Fruit fly (Drosophila melanogaster) whole organism, wandering third instar larva: ENCODE measurements around the gene Spase12.

Experiments
- Abd-B ChIP-seq: fragments of >200 bp; optimal IDR thresholded peaks from 2 replicates; lab custom pipeline; 2017; ENCODE audit warnings: missing biosample characterization, missing genetic modification characterization
- CG32264 ChIP-seq: fragments of 200-800 bp; sonication (Bioruptor generic); optimal IDR thresholded peaks from 2 replicates; lab custom pipeline; 2016; ENCODE audit warnings: missing biosample characterization, missing genetic modification characterization
- CG9705 ChIP-seq: fragments of 200-800 bp; sonication (Bioruptor generic); optimal IDR thresholded peaks from 2 replicates; lab custom pipeline; 2018; ENCODE audit warnings: missing biosample characterization, mild to moderate bottlenecking, missing genetic modification characterization
- CrebA ChIP-seq: fragments of 200-800 bp; sonication (Bioruptor generic); optimal IDR thresholded peaks from 2 replicates; lab custom pipeline; 2016; ENCODE audit warnings: missing biosample characterization, mild to moderate bottlenecking, missing genetic modification characterization, borderline replicate concordance
- Dfd ChIP-seq: fragments of >200 bp; optimal IDR thresholded peaks from 2 replicates; lab custom pipeline; 2017; ENCODE audit warnings: missing biosample characterization, missing genetic modification characterization
- Dif ChIP-seq: fragments of 200-275, 200-300 bp; sonication (Bioruptor generic); optimal IDR thresholded peaks from 2 replicates; lab custom pipeline; 2018; ENCODE audit warnings: missing biosample characterization, missing genetic modification characterization; ENCODE audit not compliant: partially characterized antibody
- GATAd ChIP-seq: sonication (Bioruptor generic); optimal IDR thresholded peaks from 2 replicates; lab custom pipeline; 2016; ENCODE audit warnings: missing biosample characterization, missing genetic modification characterization
- HLH106 ChIP-seq: fragments of 200-800 bp; optimal IDR thresholded peaks from 3 replicates; lab custom pipeline; 2019; ENCODE audit warnings: missing biosample characterization, mild to moderate bottlenecking, missing genetic modification characterization, moderate library complexity
- Hnf4 ChIP-seq: fragments of 200-800 bp; sonication (Bioruptor generic); optimal IDR thresholded peaks from 2 replicates; lab custom pipeline; 2016; ENCODE audit warnings: missing biosample characterization, mild to moderate bottlenecking, missing genetic modification characterization
- Hr78 ChIP-seq: fragments of >200 bp; optimal IDR thresholded peaks from 2 replicates; lab custom pipeline; 2017; ENCODE audit warnings: missing biosample characterization, missing genetic modification characterization
- Hr83 ChIP-seq: fragments of 200-300 bp; sonication (Bioruptor generic); optimal IDR thresholded peaks from 2 replicates; lab custom pipeline; 2016; ENCODE audit warnings: missing biosample characterization, mild to moderate bottlenecking, missing genetic modification characterization, moderate library complexity; ENCODE audit not compliant: poor library complexity, severe bottlenecking
- Jra ChIP-seq: sonication (Bioruptor generic); optimal IDR thresholded peaks from 2 replicates; lab custom pipeline; 2016; ENCODE audit warnings: missing biosample characterization, missing genetic modification characterization
- Mio ChIP-seq: sonication (Bioruptor generic); optimal IDR thresholded peaks from 2 replicates; lab custom pipeline; 2016; ENCODE audit warnings: missing biosample characterization, missing genetic modification characterization
- Myc ChIP-seq: fragments of >200 bp; optimal IDR thresholded peaks from 2 replicates; lab custom pipeline; 2017
- N ChIP-seq: fragments of >200 bp; optimal IDR thresholded peaks from 2 replicates; lab custom pipeline; 2018; ENCODE audit warnings: missing biosample characterization, missing external identifiers, missing genetic modification characterization
- OdsH ChIP-seq: fragments of 200-800 bp; sonication (Bioruptor generic); optimal IDR thresholded peaks from 2 replicates; lab custom pipeline; 2016; ENCODE audit warnings: missing biosample characterization, mild to moderate bottlenecking, missing genetic modification characterization
- Rel ChIP-seq, 2 experiments: fragments of 200-800 bp; sonication (Bioruptor generic) in 1 of 2; optimal IDR thresholded peaks; 2 replicates in 1 of 2; 3 replicates in 1 of 2; lab custom pipeline; 2016 to 2019; ENCODE audit warnings: mild to moderate bottlenecking in 2 of 2, missing biosample characterization in 2 of 2, missing genetic modification characterization in 2 of 2, moderate library complexity in 1 of 2
- Sp1 ChIP-seq: fragments of 200-800 bp; sonication (Bioruptor generic); optimal IDR thresholded peaks from 3 replicates; lab custom pipeline; 2019; ENCODE audit warnings: missing biosample characterization, mild to moderate bottlenecking, missing genetic modification characterization, moderate library complexity
- Vsx2 ChIP-seq: fragments of 200-300, 225-300 bp; sonication (Bioruptor generic); optimal IDR thresholded peaks from 2 replicates; lab custom pipeline; 2018; ENCODE audit warnings: missing biosample characterization, missing genetic modification characterization; ENCODE audit not compliant: partially characterized antibody
- br ChIP-seq: fragments of 200-800 bp; sonication (Bioruptor generic); optimal IDR thresholded peaks from 2 replicates; lab custom pipeline; 2016; ENCODE audit warnings: missing biosample characterization, missing genetic modification characterization
- brk ChIP-seq: fragments of 200-800 bp; sonication (Bioruptor generic); optimal IDR thresholded peaks from 2 replicates; lab custom pipeline; 2016; ENCODE audit warnings: missing biosample characterization, mild to moderate bottlenecking, missing genetic modification characterization
- dl ChIP-seq, 2 experiments: fragments of 175-275, 200-275 bp in 1 of 2; fragments of 200-275 bp in 1 of 2; sonication (Bioruptor generic); optimal IDR thresholded peaks; lab custom pipeline; 2018; ENCODE audit warnings: mild to moderate bottlenecking in 2 of 2, missing biosample characterization in 2 of 2, missing genetic modification characterization in 2 of 2, moderate library complexity in 2 of 2; ENCODE audit not compliant: partially characterized antibody in 2 of 2, insufficient read depth in 1 of 2
- dmrt93B ChIP-seq: fragments of 200-800 bp; sonication (Bioruptor generic); optimal IDR thresholded peaks from 2 replicates; lab custom pipeline; 2018; ENCODE audit warnings: missing biosample characterization, mild to moderate bottlenecking, missing genetic modification characterization
- dsf ChIP-seq: sonication (Bioruptor generic); optimal IDR thresholded peaks from 2 replicates; lab custom pipeline; 2016; ENCODE audit warnings: missing biosample characterization, missing genetic modification characterization, borderline replicate concordance
- ey ChIP-seq: fragments of 200-800 bp; sonication (Bioruptor generic); optimal IDR thresholded peaks from 2 replicates; lab custom pipeline; 2016; ENCODE audit warnings: missing biosample characterization, missing genetic modification characterization
- foxo ChIP-seq, 2 experiments: fragments of 200-800 bp; sonication (Bioruptor generic); optimal IDR thresholded peaks; 2 replicates in 1 of 2; 3 replicates in 1 of 2; lab custom pipeline; 2016 to 2017; ENCODE audit warnings: missing biosample characterization in 2 of 2, missing genetic modification characterization in 2 of 2
- fru ChIP-seq: fragments of 200-800 bp; sonication (Bioruptor generic); optimal IDR thresholded peaks from 3 replicates; lab custom pipeline; 2016; ENCODE audit warnings: missing biosample characterization, mild to moderate bottlenecking, missing genetic modification characterization
- h ChIP-seq: fragments of 200-800 bp; sonication (Bioruptor generic); optimal IDR thresholded peaks from 3 replicates; lab custom pipeline; 2016; ENCODE audit warnings: missing biosample characterization, mild to moderate bottlenecking, missing genetic modification characterization
- jim ChIP-seq: fragments of 175-275, 200-325 bp; sonication (Bioruptor generic); optimal IDR thresholded peaks from 2 replicates; lab custom pipeline; 2016; ENCODE audit warnings: missing biosample characterization, mild to moderate bottlenecking, missing genetic modification characterization
- lola ChIP-seq: fragments of >200 bp; optimal IDR thresholded peaks from 2 replicates; lab custom pipeline; 2017; ENCODE audit warnings: missing biosample characterization, missing genetic modification characterization
- pan ChIP-seq: fragments of >200 bp; optimal IDR thresholded peaks from 2 replicates; lab custom pipeline; 2017
- psq ChIP-seq: fragments of 200-800 bp; sonication (Bioruptor generic); optimal IDR thresholded peaks from 3 replicates; lab custom pipeline; 2017; ENCODE audit warnings: missing biosample characterization, mild to moderate bottlenecking, missing genetic modification characterization, moderate library complexity
- rgr ChIP-seq: fragments of 200-800 bp; sonication (Bioruptor generic); optimal IDR thresholded peaks from 3 replicates; lab custom pipeline; 2016; ENCODE audit warnings: missing biosample characterization, mild to moderate bottlenecking, missing genetic modification characterization
- sage ChIP-seq: fragments of 200-800 bp; sonication (Bioruptor generic); optimal IDR thresholded peaks from 2 replicates; lab custom pipeline; 2016; ENCODE audit warnings: missing biosample characterization, mild to moderate bottlenecking, missing genetic modification characterization
- sv ChIP-seq: fragments of 200-800 bp; sonication (Bioruptor generic); optimal IDR thresholded peaks from 3 replicates; lab custom pipeline; 2016; ENCODE audit warnings: missing biosample characterization, missing genetic modification characterization
- tai ChIP-seq: sonication (Bioruptor generic); optimal IDR thresholded peaks from 2 replicates; lab custom pipeline; 2016; ENCODE audit warnings: missing biosample characterization, missing genetic modification characterization
- usp ChIP-seq: fragments of >200 bp; optimal IDR thresholded peaks from 2 replicates; lab custom pipeline; 2017; ENCODE audit warnings: missing biosample characterization, missing genetic modification characterization
- woc ChIP-seq: sonication (Bioruptor generic); optimal IDR thresholded peaks from 2 replicates; lab custom pipeline; 2016; ENCODE audit warnings: missing biosample characterization, mild to moderate bottlenecking, missing genetic modification characterization

Spase12 gene

DNA sequence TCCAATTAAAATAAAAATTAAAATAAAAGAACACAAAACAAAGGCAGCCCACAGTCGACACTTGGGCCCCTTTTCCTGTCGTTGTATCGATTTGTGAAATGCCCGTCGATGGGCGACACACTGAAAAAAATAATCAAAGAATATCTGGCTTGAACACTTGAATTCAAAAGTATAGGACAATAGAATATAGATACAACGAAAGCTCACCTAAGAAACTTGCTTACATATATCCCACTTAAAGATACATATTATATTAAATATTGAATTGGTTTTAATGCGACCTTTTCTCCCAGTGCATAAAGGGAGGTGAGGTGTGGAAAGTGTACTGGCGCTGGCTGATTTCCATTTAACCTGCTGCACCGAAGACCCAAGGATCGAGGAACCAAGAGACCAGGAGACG lies 31.2 kb upstream of the Spase12 start:
- TF ChIP-seq pan (lab: Kevin White, UChicago) (no peak), brk (peak; percentile 9), dmrt93B (peak; percentile 10), foxo (GFP tag; optimal IDR thresholded peaks at IDR 0.05; lab: Kevin White, UChicago) (peak in 1 of 2 experiments; percentile 64), Dfd (GFP tag; lab: Kevin White, UChicago) (no peak), HLH106 (peak; percentile 54), fru (peak; percentile 28), rgr (GFP tag; lab: Kevin White, UChicago) (peak; percentile 7), ey (peak; percentile 5), Sp1 (GFP tag; lab: Kevin White, UChicago) (peak; percentile 44), psq (peak; percentile 0), CrebA (GFP tag; lab: Kevin White, UChicago) (no peak), br (peak; percentile 10), Abd-B (GFP tag; lab: Kevin White, UChicago) (no peak), h (GFP tag; lab: Kevin White, UChicago) (peak; percentile 57), Vsx2 (GFP tag; lab: Kevin White, UChicago) (no peak), Jra (no peak)

dm6 chr3R:29520215-29520614 lies 29.3 kb upstream of the Spase12 start:
- TF ChIP-seq usp (GFP tag; lab: Kevin White, UChicago) (no peak), Hnf4 (no peak), Rel (GFP tag; optimal IDR thresholded peaks at IDR 0.05; lab: Kevin White, UChicago) (no peak), Rel (tag; optimal IDR thresholded peaks at IDR 0.05; lab: Kevin White, UChicago) (no peak), brk (no peak), Mio (no peak), dl (GFP tag; optimal IDR thresholded peaks at IDR 0.05; lab: Kevin White, UChicago; ENCODE audit: insufficient read depth in 1 of 2, partially characterized antibody in 2 of 2) (no peak), jim (GFP tag; lab: Kevin White, UChicago) (no peak), Jra (no peak), GATAd (GFP tag; lab: Kevin White, UChicago) (no peak), Vsx2 (GFP tag; lab: Kevin White, UChicago) (no peak), tai (GFP tag; lab: Kevin White, UChicago) (no peak), ey (no peak), CG9705 (no peak), Hr83 (GFP tag; lab: Kevin White, UChicago) (no peak), h (GFP tag; lab: Kevin White, UChicago) (no peak), HLH106 (no peak), N (GFP tag; lab: Kevin White, UChicago) (no peak)

- TF ChIP-seq dmrt93B = peak; percentile 46
- no peak for TF ChIP-seq jim (GFP tag; lab: Kevin White, UChicago)
- no peak for TF ChIP-seq pan (lab: Kevin White, UChicago)
- TF ChIP-seq brk = peak; percentile 55
- TF ChIP-seq h (GFP tag; lab: Kevin White, UChicago) = peak; percentile 53
- TF ChIP-seq HLH106 = peak; percentile 82
- no peak for TF ChIP-seq GATAd (GFP tag; lab: Kevin White, UChicago)
- TF ChIP-seq Rel (GFP tag; optimal IDR thresholded peaks at IDR 0.05; lab: Kevin White, UChicago) = no peak
- peak; percentile 38 for TF ChIP-seq Rel (tag; optimal IDR thresholded peaks at IDR 0.05; lab: Kevin White, UChicago)
- no peak for TF ChIP-seq Dfd (GFP tag; lab: Kevin White, UChicago)
- peak in 1 of 2 experiments; percentile 71 for TF ChIP-seq foxo (GFP tag; optimal IDR thresholded peaks at IDR 0.05; lab: Kevin White, UChicago)
- peak; percentile 30 for TF ChIP-seq br
- TF ChIP-seq sv (GFP tag; lab: Kevin White, UChicago) = no peak
- no peak for TF ChIP-seq ey
- TF ChIP-seq tai (GFP tag; lab: Kevin White, UChicago) = no peak
- peak; percentile 51 for TF ChIP-seq fru
- no peak for TF ChIP-seq dl (GFP tag; optimal IDR thresholded peaks at IDR 0.05; lab: Kevin White, UChicago; ENCODE audit: insufficient read depth in 1 of 2, partially characterized antibody in 2 of 2)
- TF ChIP-seq woc (GFP tag; lab: Kevin White, UChicago) = no peak
- TF ChIP-seq dsf = no peak
- no peak for TF ChIP-seq N (GFP tag; lab: Kevin White, UChicago)
- TF ChIP-seq Sp1 (GFP tag; lab: Kevin White, UChicago) = peak; percentile 80
- peak; percentile 60 for TF ChIP-seq psq
- TF ChIP-seq sage (GFP tag; lab: Kevin White, UChicago) = peak; percentile 37
- TF ChIP-seq Jra = no peak
- no peak for TF ChIP-seq Hr78 (GFP tag; lab: Kevin White, UChicago)
- no peak for TF ChIP-seq Abd-B (GFP tag; lab: Kevin White, UChicago)
- no peak for TF ChIP-seq Mio
- no peak for TF ChIP-seq Vsx2 (GFP tag; lab: Kevin White, UChicago)
- no peak for TF ChIP-seq CG32264 (GFP tag; lab: Kevin White, UChicago)
- TF ChIP-seq Hnf4 = peak; percentile 39
- TF ChIP-seq lola (GFP tag; lab: Kevin White, UChicago) = no peak
- TF ChIP-seq CG9705 = peak; percentile 62
- TF ChIP-seq CrebA (GFP tag; lab: Kevin White, UChicago) = no peak
- no peak for TF ChIP-seq Hr83 (GFP tag; lab: Kevin White, UChicago)
- TF ChIP-seq Myc (lab: Kevin White, UChicago) = no peak
- no peak for TF ChIP-seq Dif (GFP tag; lab: Kevin White, UChicago)
- no peak for TF ChIP-seq usp (GFP tag; lab: Kevin White, UChicago)
- peak; percentile 44 for TF ChIP-seq OdsH
- TF ChIP-seq rgr (GFP tag; lab: Kevin White, UChicago) = peak; percentile 57
These were observed 28.4 kb upstream of the Spase12 start for dm6 chr3R:29519332-29519731.
